Fruit fly (Drosophila melanogaster) whole organism, embryonic: ENCODE measurements around the gene ebd1.

Experiments used
- Adf1 ChIP-seq: fragments of 200-800 bp; sonication (Bioruptor generic); IDR thresholded peaks from 2 replicates; pipeline ENCODE4 v1.3.6; 2022; ENCODE audit warnings: missing biosample characterization, missing genetic modification characterization
- B-H1 ChIP-seq: fragments of 200-800 bp; sonication (Bioruptor generic); IDR thresholded peaks from 3 replicates; pipeline ENCODE4 v1.3.6; 2022; ENCODE audit warnings: missing biosample characterization, missing genetic modification characterization
- Bteb2 ChIP-seq: fragments of 200-800 bp; sonication (Bioruptor generic); optimal IDR thresholded peaks from 2 replicates; lab custom pipeline; 2016; ENCODE audit warnings: missing biosample characterization, missing genetic modification characterization
- CG1024 ChIP-seq: fragments of 200-800 bp; sonication (Bioruptor generic); IDR thresholded peaks from 2 replicates; pipeline ENCODE4 v1.3.6; 2022; ENCODE audit warnings: missing biosample characterization, missing genetic modification characterization
- CG10267 ChIP-seq: fragments of 200-800 bp; sonication (Bioruptor generic); optimal IDR thresholded peaks from 2 replicates; lab custom pipeline; 2018; ENCODE audit warnings: missing biosample characterization, mild to moderate bottlenecking, missing genetic modification characterization, moderate library complexity
- CG15269 ChIP-seq: fragments of 200-800 bp; sonication (Bioruptor generic); optimal IDR thresholded peaks from 2 replicates; lab custom pipeline; 2018; ENCODE audit warnings: missing biosample characterization, mild to moderate bottlenecking, missing genetic modification characterization, moderate library complexity
- CG1529 ChIP-seq: fragments of 200-800 bp; sonication (Bioruptor generic); optimal IDR thresholded peaks from 3 replicates; lab custom pipeline; 2018; ENCODE audit warnings: missing biosample characterization, missing genetic modification characterization
- CG17328 ChIP-seq: fragments of 200-800 bp; sonication (Bioruptor generic); IDR thresholded peaks from 2 replicates; pipeline ENCODE4 v1.3.6; 2022; ENCODE audit warnings: missing biosample characterization, missing genetic modification characterization
- CG17385 ChIP-seq: fragments of 200-800 bp; sonication (Bioruptor generic); optimal IDR thresholded peaks from 3 replicates; lab custom pipeline; 2018; ENCODE audit warnings: missing biosample characterization, mild to moderate bottlenecking, missing genetic modification characterization
- CG31388 ChIP-seq: fragments of 200-800 bp; sonication (Bioruptor generic); optimal IDR thresholded peaks from 2 replicates; lab custom pipeline; 2016; ENCODE audit warnings: missing biosample characterization, missing genetic modification characterization
- CG32532 ChIP-seq: fragments of 200-800 bp; sonication (Bioruptor generic); IDR thresholded peaks from 2 replicates; pipeline ENCODE4 v1.3.6; 2022; ENCODE audit warnings: missing biosample characterization, missing genetic modification characterization
- CG34224 ChIP-seq: fragments of 200-800 bp; sonication (Bioruptor generic); IDR thresholded peaks from 3 replicates; pipeline ENCODE4 v1.3.6; 2022; ENCODE audit warnings: missing biosample characterization, missing genetic modification characterization; ENCODE audit not compliant: partially characterized antibody
- CG34422 ChIP-seq: fragments of 200-800 bp; sonication (Bioruptor generic); IDR thresholded peaks from 3 replicates; pipeline ENCODE4 v1.3.6; 2022; ENCODE audit warnings: missing biosample characterization, missing genetic modification characterization
- CG42726 ChIP-seq: fragments of 200-800 bp; sonication (Bioruptor generic); IDR thresholded peaks from 2 replicates; pipeline ENCODE4 v1.3.6; 2022; ENCODE audit warnings: missing biosample characterization, missing genetic modification characterization; ENCODE audit not compliant: partially characterized antibody
- CG5953 ChIP-seq: fragments of 200-800 bp; sonication (Bioruptor generic); IDR thresholded peaks from 2 replicates; pipeline ENCODE4 v1.3.6; 2022; ENCODE audit warnings: missing biosample characterization, missing genetic modification characterization
- CG6654 ChIP-seq: fragments of 200-800 bp; sonication (Bioruptor generic); optimal IDR thresholded peaks from 2 replicates; lab custom pipeline; 2017; ENCODE audit warnings: missing biosample characterization, mild to moderate bottlenecking, missing genetic modification characterization
- CG8924 ChIP-seq: fragments of 200-800 bp; optimal IDR thresholded peaks from 3 replicates; lab custom pipeline; 2019; ENCODE audit warnings: missing biosample characterization, mild to moderate bottlenecking, missing genetic modification characterization, moderate library complexity
- CG9876 ChIP-seq: fragments of 200-800 bp; sonication (Bioruptor generic); optimal IDR thresholded peaks from 2 replicates; lab custom pipeline; 2016; ENCODE audit warnings: missing biosample characterization, missing genetic modification characterization
- D ChIP-seq, 2 experiments: fragments of 200-800 bp in 1 of 2; fragments of >200 bp in 1 of 2; sonication (Bioruptor generic) in 1 of 2; optimal IDR thresholded peaks; 2 replicates in 1 of 2; 3 replicates in 1 of 2; lab custom pipeline; 2017; ENCODE audit warnings: mild to moderate bottlenecking in 1 of 2, missing biosample characterization in 1 of 2, missing genetic modification characterization in 1 of 2, missing genetic modification reagents in 1 of 2
- Fer3 ChIP-seq: fragments of 200-800 bp; sonication (Bioruptor generic); optimal IDR thresholded peaks from 2 replicates; lab custom pipeline; 2018; ENCODE audit warnings: missing biosample characterization, mild to moderate bottlenecking, missing genetic modification characterization, moderate library complexity
- HmgZ ChIP-seq: fragments of 200-800 bp; sonication (Bioruptor generic); optimal IDR thresholded peaks from 2 replicates; lab custom pipeline; 2018; ENCODE audit warnings: missing biosample characterization, mild to moderate bottlenecking, missing genetic modification characterization
- Hmx ChIP-seq: fragments of 200-800 bp; sonication (Bioruptor generic); optimal IDR thresholded peaks from 2 replicates; lab custom pipeline; 2016; ENCODE audit warnings: missing biosample characterization, missing genetic modification characterization
- Med ChIP-seq: fragments of 200-800 bp; sonication (Bioruptor generic); peaks from one replicate; lab custom pipeline; 2016; ENCODE audit warnings: missing biosample characterization, missing genetic modification characterization, mild to moderate bottlenecking, inconsistent platforms, moderate library complexity
- Optix ChIP-seq: fragments of 200-800 bp; sonication (Bioruptor generic); IDR thresholded peaks from 3 replicates; pipeline ENCODE4 v1.3.6; 2022; ENCODE audit warnings: missing biosample characterization, missing genetic modification characterization
- Trl ChIP-seq, 3 experiments: fragments of >200 bp in 2 of 3; fragments of 200-800 bp in 1 of 3; sonication (Bioruptor generic) in 1 of 3; optimal IDR thresholded peaks; 2 replicates in 1 of 3; 3 replicates in 2 of 3; lab custom pipeline; 2016 to 2017; ENCODE audit warnings: missing biosample characterization in 1 of 3, missing genetic modification characterization in 1 of 3
- Vsx1 ChIP-seq: fragments of 200-800 bp; sonication (Bioruptor generic); optimal IDR thresholded peaks from 2 replicates; lab custom pipeline; 2017; ENCODE audit warnings: missing biosample characterization, mild to moderate bottlenecking, missing genetic modification characterization, missing genetic modification reagents
- Xrp1 ChIP-seq: fragments of 200-800 bp; sonication (Bioruptor generic); IDR thresholded peaks from 2 replicates; pipeline ENCODE4 v1.3.6; 2022; ENCODE audit warnings: missing biosample characterization, missing genetic modification characterization
- bsh ChIP-seq, 2 experiments: fragments of 200-800 bp; sonication (Bioruptor generic); optimal IDR thresholded peaks; 2 replicates each; lab custom pipeline; 2017 to 2018; ENCODE audit warnings: mild to moderate bottlenecking in 2 of 2, missing biosample characterization in 2 of 2, missing genetic modification characterization in 2 of 2, moderate library complexity in 1 of 2
- cg ChIP-seq: fragments of 200-800 bp; sonication (Bioruptor generic); optimal IDR thresholded peaks from 3 replicates; lab custom pipeline; 2019; ENCODE audit warnings: missing biosample characterization, mild to moderate bottlenecking, missing genetic modification characterization, moderate library complexity
- chif ChIP-seq, 2 experiments: fragments of 200-800 bp; sonication (Bioruptor generic); optimal IDR thresholded peaks; 3 replicates each; lab custom pipeline; 2016; ENCODE audit warnings: missing biosample characterization in 2 of 2, missing genetic modification characterization in 2 of 2
- esg ChIP-seq: fragments of 200-800 bp; sonication (Bioruptor generic); conservative IDR thresholded peaks from 2 replicates; pipeline ENCODE4 v1.3.6; 2022; ENCODE audit warnings: missing biosample characterization, missing genetic modification characterization
- ham ChIP-seq: fragments of 200-800 bp; sonication (Bioruptor generic); IDR thresholded peaks from 2 replicates; pipeline ENCODE4 v1.3.6; 2022; ENCODE audit warnings: missing biosample characterization, missing genetic modification characterization
- hkb ChIP-seq, 2 experiments: fragments of 200-800 bp in 1 of 2; fragments of >200 bp in 1 of 2; sonication (Bioruptor generic) in 1 of 2; IDR thresholded peaks in 1 of 2; optimal IDR thresholded peaks in 1 of 2; 2 replicates each; pipeline versions ENCODE4 v1.3.6 to Lab custom; 2017 to 2022; ENCODE audit warnings: missing biosample characterization in 1 of 2, missing genetic modification characterization in 1 of 2
- klu ChIP-seq: fragments of 200-800 bp; sonication (Bioruptor generic); IDR thresholded peaks from 2 replicates; pipeline ENCODE4 v1.3.6; 2022; ENCODE audit warnings: missing biosample characterization, missing genetic modification characterization
- nerfin-1 ChIP-seq: fragments of 200-800 bp; sonication (Bioruptor generic); optimal IDR thresholded peaks from 3 replicates; lab custom pipeline; 2019; ENCODE audit warnings: missing biosample characterization, mild to moderate bottlenecking, missing genetic modification characterization, moderate library complexity
- onecut ChIP-seq: fragments of 200-800 bp; sonication (Bioruptor generic); IDR thresholded peaks from 2 replicates; pipeline ENCODE4 v1.3.6; 2022; ENCODE audit warnings: missing biosample characterization, missing genetic modification characterization
- pros ChIP-seq: fragments of 200-800 bp; sonication (Bioruptor generic); optimal IDR thresholded peaks from 3 replicates; lab custom pipeline; 2019; ENCODE audit warnings: missing biosample characterization, mild to moderate bottlenecking, missing genetic modification characterization, moderate library complexity
- psq ChIP-seq: fragments of 200-800 bp; sonication (Bioruptor generic); optimal IDR thresholded peaks from 2 replicates; lab custom pipeline; 2017; ENCODE audit warnings: missing biosample characterization, missing genetic modification characterization
- pzg ChIP-seq: fragments of 200-800 bp; sonication (Bioruptor generic); optimal IDR thresholded peaks from 3 replicates; lab custom pipeline; 2018; ENCODE audit warnings: missing biosample characterization, mild to moderate bottlenecking, missing genetic modification characterization, moderate library complexity
- sc ChIP-seq, 3 experiments: fragments of >200 bp in 2 of 3; fragments of 200-800 bp in 1 of 3; sonication (Bioruptor generic) in 1 of 3; optimal IDR thresholded peaks; 2 replicates in 2 of 3; 3 replicates in 1 of 3; lab custom pipeline; 2017; ENCODE audit warnings: mild to moderate bottlenecking in 1 of 3, missing biosample characterization in 1 of 3, missing genetic modification characterization in 1 of 3, missing genetic modification reagents in 1 of 3
- schlank ChIP-seq: fragments of 200-800 bp; sonication (Bioruptor generic); optimal IDR thresholded peaks from 2 replicates; lab custom pipeline; 2018; ENCODE audit warnings: missing biosample characterization, mild to moderate bottlenecking, missing genetic modification characterization
- sd ChIP-seq: fragments of 200-800 bp; sonication (Bioruptor generic); optimal IDR thresholded peaks from 3 replicates; lab custom pipeline; 2018; ENCODE audit warnings: missing biosample characterization, mild to moderate bottlenecking, missing genetic modification characterization, moderate library complexity
- tio ChIP-seq: fragments of 200-800 bp; sonication (Bioruptor generic); optimal IDR thresholded peaks from 2 replicates; lab custom pipeline; 2017; ENCODE audit warnings: missing biosample characterization, missing genetic modification characterization, inconsistent platforms
- ttk ChIP-seq: fragments of 200-800 bp; sonication (Bioruptor generic); IDR thresholded peaks from 2 replicates; pipeline ENCODE4 v2.1.2; 2022; ENCODE audit warnings: missing biosample characterization, missing genetic modification characterization
- wek ChIP-seq: fragments of 200-800 bp; sonication (Bioruptor generic); optimal IDR thresholded peaks from 3 replicates; lab custom pipeline; 2018; ENCODE audit warnings: missing biosample characterization, mild to moderate bottlenecking, missing genetic modification characterization, moderate library complexity
- zf30C ChIP-seq: fragments of 200-800 bp; sonication (Bioruptor generic); optimal IDR thresholded peaks from 3 replicates; lab custom pipeline; 2018; ENCODE audit warnings: missing biosample characterization, mild to moderate bottlenecking, missing genetic modification characterization
- zfh2 ChIP-seq: fragments of 200-800 bp; sonication (Bioruptor generic); optimal IDR thresholded peaks from 2 replicates; lab custom pipeline; 2016; ENCODE audit warnings: missing biosample characterization, missing genetic modification characterization

ebd1 gene

dm6 chr3L:639460-640103, 45.8 kb downstream of the ebd1 start (continued):
- no peak for TF ChIP-seq B-H1 (GFP tag; lab: Robert Waterston, UW)
- TF ChIP-seq CG34224 (GFP tag; lab: Robert Waterston, UW), result no peak
- peak; percentile 24 for TF ChIP-seq psq
- no peak for TF ChIP-seq ttk (GFP tag; lab: Robert Waterston, UW)
- no peak for TF ChIP-seq Xrp1 (GFP tag; lab: Robert Waterston, UW)
- TF ChIP-seq zfh2 (GFP tag; lab: Kevin White, UChicago), result no peak
- peak; percentile 97 for TF ChIP-seq Adf1 (GFP tag; lab: Robert Waterston, UW)
- peak; percentile 90 for TF ChIP-seq CG17385 (GFP tag; lab: Kevin White, UChicago)
- peak; percentile 67 for TF ChIP-seq cg
- no peak for TF ChIP-seq onecut (GFP tag; lab: Robert Waterston, UW)
- no peak for TF ChIP-seq CG10267 (tag; lab: Kevin White, UChicago)
- peak; percentile 42 for TF ChIP-seq pros
- peak; percentile 20 for TF ChIP-seq CG8924
- TF ChIP-seq CG1024 (GFP tag; lab: Robert Waterston, UW), result 0 out of 2 replicates have a peak, but pooled peaks have one; percentile 2
- no peak for TF ChIP-seq esg (GFP tag; lab: Robert Waterston, UW)
- peak; percentile 28; the same call in 1 of the 2 replicates for TF ChIP-seq CG32532 (GFP tag; lab: Robert Waterston, UW)
- no peak for TF ChIP-seq chif (GFP tag; optimal IDR thresholded peaks at IDR 0.05; lab: Kevin White, UChicago)
- no peak for TF ChIP-seq CG6654 (GFP tag; lab: Kevin White, UChicago)
- TF ChIP-seq D (optimal IDR thresholded peaks at IDR 0.05; lab: Kevin White, UChicago), result no peak
- TF ChIP-seq D (GFP tag; optimal IDR thresholded peaks at IDR 0.05; lab: Kevin White, UChicago), result no peak
- TF ChIP-seq CG31388 (GFP tag; lab: Kevin White, UChicago), result no peak
- peak; percentile 27 for TF ChIP-seq zf30C (GFP tag; lab: Kevin White, UChicago)
- TF ChIP-seq CG5953, result peak; percentile 44; the same call in 1 of the 2 replicates
- peak; percentile 35 for TF ChIP-seq Vsx1 (GFP tag; lab: Kevin White, UChicago)
- TF ChIP-seq Fer3 (tag; lab: Kevin White, UChicago), result no peak
- TF ChIP-seq Optix, result no peak
- peak; percentile 97 for TF ChIP-seq CG1529 (GFP tag; lab: Kevin White, UChicago)
- TF ChIP-seq CG15269 (tag; lab: Kevin White, UChicago), result no peak
- TF ChIP-seq CG17328 (GFP tag; lab: Robert Waterston, UW), result no peak
- TF ChIP-seq CG34422 (GFP tag; lab: Robert Waterston, UW), result peak; percentile 26; the same call in 1 of the 3 replicates
- TF ChIP-seq sd (tag; lab: Kevin White, UChicago), result peak; percentile 98
- peak; percentile 57; the same call in 1 of the 2 replicates for TF ChIP-seq CG42726 (GFP tag; lab: Robert Waterston, UW)
- TF ChIP-seq pzg (GFP tag; lab: Kevin White, UChicago), result no peak
- no peak for TF ChIP-seq schlank (tag; lab: Kevin White, UChicago)
- TF ChIP-seq Med (GFP tag; lab: Kevin White, UChicago), result peak; percentile 88
- TF ChIP-seq CG9876 (GFP tag; lab: Kevin White, UChicago), result no peak
- no peak for TF ChIP-seq tio (GFP tag; lab: Kevin White, UChicago)
- no peak for TF ChIP-seq Hmx
- TF ChIP-seq ham (GFP tag; lab: Robert Waterston, UW), result no peak
- no peak for TF ChIP-seq sc (optimal IDR thresholded peaks at IDR 0.05; lab: Kevin White, UChicago)
- TF ChIP-seq sc (GFP tag; optimal IDR thresholded peaks at IDR 0.05; lab: Kevin White, UChicago), result no peak
- TF ChIP-seq nerfin-1, result peak; percentile 9
- no peak for TF ChIP-seq Trl (optimal IDR thresholded peaks at IDR 0.05; lab: Kevin White, UChicago)
- peak; percentile 9 for TF ChIP-seq Trl (GFP tag; optimal IDR thresholded peaks at IDR 0.05; lab: Kevin White, UChicago)
- TF ChIP-seq hkb (optimal IDR thresholded peaks at IDR 0.05; lab: Kevin White, UChicago), result no peak
- peak; percentile 36; the same call in 1 of the 2 replicates for TF ChIP-seq hkb (GFP tag; IDR thresholded peaks at IDR 0.05; lab: Robert Waterston, UW)
- no peak for TF ChIP-seq klu (GFP tag; lab: Robert Waterston, UW)
- TF ChIP-seq wek (GFP tag; lab: Kevin White, UChicago), result no peak
- TF ChIP-seq bsh (GFP tag; optimal IDR thresholded peaks at IDR 0.05; lab: Kevin White, UChicago), result no peak
- peak; percentile 20 for TF ChIP-seq Bteb2 (GFP tag; lab: Kevin White, UChicago)
- TF ChIP-seq HmgZ (tag; lab: Kevin White, UChicago), result peak; percentile 3
